Worm (Caenorhabditis elegans) whole organism, late embryonic: ENCODE measurements around the gene C12D8.9.

Experiments used
- nhr-232 ChIP-seq: sonication (generic microtip); optimal IDR thresholded peaks from 2 replicates; lab custom pipeline; 2016; ENCODE audit warnings: missing genetic modification characterization, missing compliant biosample characterization
- unc-86 ChIP-seq: sonication (generic microtip); optimal IDR thresholded peaks from 2 replicates; lab custom pipeline; 2016; ENCODE audit warnings: missing genetic modification characterization, missing compliant biosample characterization

- TF ChIP-seq nhr-232 (tag; lab: Kevin White, UChicago) = no peak
- TF ChIP-seq unc-86 (tag; lab: Kevin White, UChicago) = no peak
Observed at ce11 chrV:10260460-10260859, 17.5 kb upstream of the C12D8.9 start, which contains the start of gene sri-18.
